Worm (Caenorhabditis elegans) whole organism, L2 larva: ENCODE results near the gene srxa-7.

Experiments
- C34F6.9 ChIP-seq: fragments of 150-350 bp; optimal IDR thresholded peaks from 2 replicates; lab custom pipeline; 2014; ENCODE audit warnings: missing biosample characterization, missing genetic modification characterization
- F13H6.1 ChIP-seq: sonication (generic microtip); optimal IDR thresholded peaks from 2 replicates; lab custom pipeline; 2016; ENCODE audit warnings: missing genetic modification characterization, missing compliant biosample characterization
- R02D3.7 ChIP-seq: fragments of 150-350 bp; optimal IDR thresholded peaks from 2 replicates; lab custom pipeline; 2014; ENCODE audit warnings: missing biosample characterization, missing genetic modification characterization
- Y55F3AM.14 ChIP-seq: fragments of 200-800 bp; sonication (Bioruptor generic); optimal IDR thresholded peaks from 2 replicates; lab custom pipeline; 2018; ENCODE audit warnings: mild to moderate bottlenecking, missing genetic modification characterization, missing compliant biosample characterization
- ZK546.5 ChIP-seq: sonication (generic microtip); optimal IDR thresholded peaks from 2 replicates; lab custom pipeline; 2017; ENCODE audit warnings: missing biosample characterization, missing genetic modification characterization
- alr-1 ChIP-seq: fragments of 150-350 bp; optimal IDR thresholded peaks from 2 replicates; lab custom pipeline; 2014; ENCODE audit warnings: missing biosample characterization, missing genetic modification characterization
- aly-2 ChIP-seq: fragments of 150-350 bp; optimal IDR thresholded peaks from 2 replicates; lab custom pipeline; 2014; ENCODE audit warnings: missing biosample characterization, missing genetic modification characterization
- blmp-1 ChIP-seq: sonication (generic microtip); optimal IDR thresholded peaks from 2 replicates; lab custom pipeline; 2017; ENCODE audit warnings: missing genetic modification characterization, mild to moderate bottlenecking, missing compliant biosample characterization, antibody characterized with exemption, moderate library complexity; ENCODE audit not compliant: insufficient read depth
- ceh-16 ChIP-seq: fragments of 150-350 bp; optimal IDR thresholded peaks from 2 replicates; lab custom pipeline; 2014; ENCODE audit warnings: missing biosample characterization, missing genetic modification characterization
- ceh-82 ChIP-seq: fragments of 150-350 bp; optimal IDR thresholded peaks from 2 replicates; lab custom pipeline; 2014; ENCODE audit warnings: missing biosample characterization, missing genetic modification characterization
- crh-2 ChIP-seq: sonication (generic microtip); optimal IDR thresholded peaks from 2 replicates; lab custom pipeline; 2017; ENCODE audit warnings: missing biosample characterization, missing genetic modification characterization
- dmd-4 ChIP-seq: sonication (generic microtip); optimal IDR thresholded peaks from 2 replicates; lab custom pipeline; 2017; ENCODE audit warnings: missing biosample characterization, missing genetic modification characterization
- egl-27 ChIP-seq: sonication (generic microtip); optimal IDR thresholded peaks from 3 replicates; lab custom pipeline; 2017; ENCODE audit warnings: missing biosample characterization, missing genetic modification reagents, missing genetic modification characterization
- elt-1 ChIP-seq: fragments of 150-350 bp; optimal IDR thresholded peaks from 2 replicates; lab custom pipeline; 2014; ENCODE audit warnings: missing biosample characterization, missing genetic modification characterization
- elt-3 ChIP-seq: sonication (generic microtip); optimal IDR thresholded peaks from 2 replicates; lab custom pipeline; 2017; ENCODE audit warnings: missing biosample characterization, missing genetic modification characterization
- fos-1 ChIP-seq: fragments of 150-350 bp; optimal IDR thresholded peaks from 2 replicates; lab custom pipeline; 2014; ENCODE audit warnings: missing biosample characterization, missing genetic modification characterization
- gmeb-1 ChIP-seq: fragments of 150-350 bp; optimal IDR thresholded peaks from 2 replicates; lab custom pipeline; 2014; ENCODE audit warnings: missing biosample characterization, missing genetic modification characterization
- lin-11 ChIP-seq: fragments of 150-350 bp; sonication (generic microtip); optimal IDR thresholded peaks from 2 replicates; lab custom pipeline; 2014; ENCODE audit warnings: missing biosample characterization, missing genetic modification characterization, inconsistent platforms, mixed read lengths
- lin-13 ChIP-seq: fragments of 150-350 bp; optimal IDR thresholded peaks from 2 replicates; lab custom pipeline; 2014; ENCODE audit warnings: missing biosample characterization, missing genetic modification reagents, missing genetic modification characterization
- lin-39 ChIP-seq: fragments of 150-350 bp; optimal IDR thresholded peaks from 2 replicates; lab custom pipeline; 2014; ENCODE audit warnings: missing biosample characterization, missing genetic modification reagents, missing genetic modification characterization
- lsy-2 ChIP-seq, 2 experiments: fragments of 150-350 bp in 1 of 2; sonication (generic microtip) in 1 of 2; optimal IDR thresholded peaks; 2 replicates each; lab custom pipeline; 2014 to 2017; ENCODE audit warnings: missing biosample characterization in 2 of 2, missing genetic modification characterization in 2 of 2
- mab-5 ChIP-seq: fragments of 150-350 bp; optimal IDR thresholded peaks from 2 replicates; lab custom pipeline; 2014; ENCODE audit warnings: missing biosample characterization, missing genetic modification characterization
- mbf-1 ChIP-seq: sonication (generic microtip); optimal IDR thresholded peaks from 2 replicates; lab custom pipeline; 2017; ENCODE audit warnings: missing biosample characterization, missing genetic modification characterization
- mdl-1 ChIP-seq, 2 experiments: fragments of 150-350 bp in 1 of 2; sonication (generic microtip) in 1 of 2; optimal IDR thresholded peaks; 2 replicates each; lab custom pipeline; 2017; ENCODE audit warnings: missing biosample characterization in 2 of 2, missing genetic modification characterization in 2 of 2
- nhr-10 ChIP-seq: sonication (generic microtip); optimal IDR thresholded peaks from 2 replicates; lab custom pipeline; 2017; ENCODE audit warnings: missing biosample characterization, missing genetic modification characterization
- nhr-11 ChIP-seq: fragments of 150-350 bp; optimal IDR thresholded peaks from 2 replicates; lab custom pipeline; 2014; ENCODE audit warnings: missing biosample characterization, missing genetic modification characterization
- nhr-12 ChIP-seq: fragments of 150-350 bp; optimal IDR thresholded peaks from 2 replicates; lab custom pipeline; 2014; ENCODE audit warnings: missing biosample characterization, missing genetic modification characterization
- nhr-21 ChIP-seq: fragments of 150-350 bp; optimal IDR thresholded peaks from 2 replicates; lab custom pipeline; 2014; ENCODE audit warnings: missing biosample characterization, missing genetic modification characterization
- nhr-23 ChIP-seq: fragments of 150-350 bp; optimal IDR thresholded peaks from 2 replicates; lab custom pipeline; 2014; ENCODE audit warnings: missing biosample characterization, missing genetic modification reagents, missing genetic modification characterization
- nhr-25 ChIP-seq: fragments of 150-350 bp; sonication (generic microtip); optimal IDR thresholded peaks from 3 replicates; lab custom pipeline; 2014; ENCODE audit warnings: missing biosample characterization, missing genetic modification characterization
- nhr-77 ChIP-seq: fragments of 150-350 bp; optimal IDR thresholded peaks from 2 replicates; lab custom pipeline; 2014; ENCODE audit warnings: missing biosample characterization, missing genetic modification characterization
- peb-1 ChIP-seq: fragments of 150-350 bp; optimal IDR thresholded peaks from 2 replicates; lab custom pipeline; 2014; ENCODE audit warnings: missing biosample characterization, missing genetic modification characterization
- sem-4 ChIP-seq: fragments of 150-350 bp; optimal IDR thresholded peaks from 2 replicates; lab custom pipeline; 2014; ENCODE audit warnings: missing biosample characterization, missing genetic modification reagents, missing genetic modification characterization
- sma-9 ChIP-seq, 2 experiments: fragments of 150-350 bp in 1 of 2; sonication (generic microtip) in 1 of 2; optimal IDR thresholded peaks; 2 replicates each; lab custom pipeline; 2014 to 2016; ENCODE audit warnings: missing genetic modification characterization in 2 of 2, mild to moderate bottlenecking in 1 of 2, missing biosample characterization in 1 of 2, missing compliant biosample characterization in 1 of 2, missing genetic modification reagents in 1 of 2, moderate library complexity in 1 of 2
- snpc-4 ChIP-seq: fragments of 150-350 bp; optimal IDR thresholded peaks from 2 replicates; lab custom pipeline; 2014; ENCODE audit warnings: missing biosample characterization, missing genetic modification characterization
- unc-39 ChIP-seq: fragments of 150-350 bp; optimal IDR thresholded peaks from 2 replicates; lab custom pipeline; 2014; ENCODE audit warnings: missing biosample characterization, missing genetic modification characterization
- unc-62 ChIP-seq: fragments of 150-350 bp; optimal IDR thresholded peaks from 2 replicates; lab custom pipeline; 2014; ENCODE audit warnings: missing biosample characterization, missing genetic modification reagents, missing genetic modification characterization
- ztf-11 ChIP-seq: sonication (generic microtip); optimal IDR thresholded peaks from 2 replicates; lab custom pipeline; 2017; ENCODE audit warnings: missing biosample characterization, missing genetic modification characterization
- ztf-4 ChIP-seq: fragments of 150-350 bp; optimal IDR thresholded peaks from 2 replicates; lab custom pipeline; 2014; ENCODE audit warnings: missing biosample characterization, missing genetic modification characterization

Gene srxa-7

ce11 chrV:16271121-16271520 is 36.2 kb upstream of the srxa-7 start, which contains the start of gene T13F3.6:
Gene T13F3.6, minus strand, starts transcription at chrV:16271221.
- TF ChIP-seq lin-13: no peak
- no peak for TF ChIP-seq unc-39
- TF ChIP-seq R02D3.7 (tag; lab: Kevin White, UChicago): no peak
- TF ChIP-seq alr-1 (tag; lab: Kevin White, UChicago): no peak

DNA sequence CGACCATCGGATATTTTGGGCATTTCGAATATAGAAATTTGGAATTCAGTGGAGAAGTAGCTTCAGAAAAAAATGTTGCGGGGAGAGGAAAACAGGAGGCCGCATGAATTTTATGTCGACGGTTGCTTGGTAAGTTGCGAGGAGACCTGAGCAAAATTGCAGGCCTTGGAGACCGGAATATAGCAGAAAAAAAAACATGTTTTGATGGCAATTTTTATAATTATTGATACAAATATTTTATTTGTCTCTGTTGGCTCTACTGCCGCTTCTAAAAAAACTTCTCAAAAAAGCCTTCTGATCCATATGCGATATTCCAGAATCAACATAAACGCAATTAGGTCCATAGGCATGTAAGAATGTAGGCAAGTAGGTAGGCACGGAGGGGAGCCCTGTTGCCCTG is 32.0 kb upstream of the srxa-7 start, which contains the start of gene pacl-1:
pacl-1 (minus strand) TSS at position 101 of the 400 bp plus-strand sequence.
- no peak for TF ChIP-seq nhr-77 (tag; lab: Kevin White, UChicago)
- no peak for TF ChIP-seq unc-62
- no peak for TF ChIP-seq nhr-10 (tag; lab: Kevin White, UChicago)
- no peak for TF ChIP-seq elt-3
- no peak for TF ChIP-seq dmd-4 (tag; lab: Kevin White, UChicago)
- TF ChIP-seq peb-1 (tag; lab: Kevin White, UChicago): no peak
- TF ChIP-seq, all 48 proteins: peak for 0

ce11 chrV:16277918-16278317 is 29.4 kb upstream of the srxa-7 start, which contains the start of gene cyp-37B1:
Gene cyp-37B1, plus strand, starts transcription at chrV:16278116.
- TF ChIP-seq Y55F3AM.14: no peak
- TF ChIP-seq peb-1 (tag; lab: Kevin White, UChicago): no peak
- TF ChIP-seq lsy-2 (tag; optimal IDR thresholded peaks at IDR 0.05; lab: Kevin White, UChicago): no peak
- no peak for TF ChIP-seq R02D3.7 (tag; lab: Kevin White, UChicago)
- TF ChIP-seq sma-9 (GFP tag; optimal IDR thresholded peaks at IDR 0.05; lab: Kevin White, UChicago): peak; percentile 76
- TF ChIP-seq sma-9 (tag; optimal IDR thresholded peaks at IDR 0.05; lab: Kevin White, UChicago): no peak
- TF ChIP-seq lin-11 (tag; lab: Kevin White, UChicago): no peak
- peak; percentile 10 for TF ChIP-seq crh-2 (tag; lab: Kevin White, UChicago)
- no peak for TF ChIP-seq aly-2 (tag; lab: Kevin White, UChicago)
- no peak for TF ChIP-seq egl-27 (tag; lab: Kevin White, UChicago)
- peak; percentile 45 for TF ChIP-seq gmeb-1 (tag; lab: Kevin White, UChicago)
- no peak for TF ChIP-seq nhr-12 (tag; lab: Kevin White, UChicago)
- TF ChIP-seq lin-39 (tag; lab: Kevin White, UChicago): no peak
- peak; percentile 64 for TF ChIP-seq fos-1
- no peak for TF ChIP-seq ceh-16 (tag; lab: Kevin White, UChicago)

DNA sequence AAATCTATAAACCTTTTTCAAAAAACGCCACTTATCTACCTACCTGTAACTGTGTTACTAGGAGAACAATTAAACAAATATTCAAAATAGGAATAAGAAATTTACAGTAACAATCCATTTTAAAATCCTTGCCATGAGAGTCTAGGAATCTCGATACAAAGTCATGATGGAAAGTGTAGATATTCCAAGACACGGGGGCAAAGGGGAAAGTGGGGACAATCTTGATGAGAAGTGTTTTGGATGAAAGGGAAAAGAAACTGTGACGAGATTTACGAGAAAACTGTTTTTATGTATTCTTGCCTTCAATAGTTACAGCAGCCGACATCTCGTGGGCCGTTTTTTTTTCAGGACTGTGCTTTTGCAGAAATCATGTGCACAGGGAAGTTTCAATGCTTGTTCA is 25.2 kb upstream of the srxa-7 start, which contains the start of gene F28G4.2:
F28G4.2 (minus strand) TSS at position 175 of the 400 bp plus-strand sequence.
- no peak for TF ChIP-seq mdl-1 (tag; optimal IDR thresholded peaks at IDR 0.05; lab: Kevin White, UChicago)
- peak; percentile 40 for TF ChIP-seq blmp-1

ce11 chrV:16285794-16286193 is 21.6 kb upstream of the srxa-7 start, which contains the start of gene F28G4.4:
Gene F28G4.4, minus strand, starts transcription at chrV:16285894.
- TF ChIP-seq dmd-4 (tag; lab: Kevin White, UChicago): no peak
- TF ChIP-seq ceh-82: no peak
- TF ChIP-seq R02D3.7 (tag; lab: Kevin White, UChicago): no peak
- no peak for TF ChIP-seq gmeb-1 (tag; lab: Kevin White, UChicago)
- no peak for TF ChIP-seq mbf-1 (tag; lab: Kevin White, UChicago)
- TF ChIP-seq elt-3: no peak
- TF ChIP-seq ztf-11 (tag; lab: Kevin White, UChicago): no peak
- no peak for TF ChIP-seq mab-5 (tag; lab: Kevin White, UChicago)
- no peak for TF ChIP-seq Y55F3AM.14
- no peak for TF ChIP-seq nhr-10 (tag; lab: Kevin White, UChicago)
- TF ChIP-seq unc-39: no peak
- TF ChIP-seq, all 48 proteins: peak for 0

DNA sequence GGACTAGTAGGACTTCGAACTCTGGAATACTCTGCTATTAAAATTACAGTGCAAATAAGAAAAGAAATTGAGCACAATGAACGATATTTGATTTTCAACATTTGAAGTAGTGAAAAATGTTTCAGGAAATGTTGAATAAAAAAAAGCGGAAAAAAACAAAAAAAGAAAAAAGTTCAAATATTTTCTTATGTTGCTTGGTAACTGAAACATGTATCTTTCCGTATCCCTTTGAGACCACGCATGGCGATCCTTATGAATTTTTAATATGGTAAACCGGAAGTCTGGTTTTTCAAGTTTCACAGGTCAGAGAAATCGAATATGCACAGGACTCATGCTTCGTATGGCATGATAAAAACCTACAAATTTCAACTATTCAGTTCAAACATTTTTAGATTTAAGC is 19.7 kb upstream of the srxa-7 start, which contains the start of gene F28G4.3:
F28G4.3 (minus strand) TSS at position 101 of the 400 bp plus-strand sequence.
- TF ChIP-seq ztf-11 (tag; lab: Kevin White, UChicago) (no peak), crh-2 (tag; lab: Kevin White, UChicago) (no peak), alr-1 (tag; lab: Kevin White, UChicago) (no peak), nhr-21 (tag; lab: Kevin White, UChicago) (no peak), C34F6.9 (tag; lab: Kevin White, UChicago) (no peak), nhr-77 (tag; lab: Kevin White, UChicago) (no peak), F13H6.1 (no peak), sem-4 (no peak), peb-1 (tag; lab: Kevin White, UChicago) (no peak), nhr-12 (tag; lab: Kevin White, UChicago) (no peak), snpc-4 (no peak), nhr-25 (tag; lab: Kevin White, UChicago) (no peak), ZK546.5 (tag; lab: Kevin White, UChicago) (no peak), nhr-23 (no peak), elt-3 (no peak), aly-2 (tag; lab: Kevin White, UChicago) (no peak), elt-1 (no peak), nhr-11 (tag; lab: Kevin White, UChicago) (no peak), ztf-4 (no peak)
